Worm (Caenorhabditis elegans) whole organism, L1 larva: Measurements from ENCODE around the gene sto-1.

Experiments used
- aly-2 ChIP-seq: fragments of 150-350 bp; optimal IDR thresholded peaks from 2 replicates; lab custom pipeline; 2014; ENCODE audit warnings: missing biosample characterization, missing genetic modification characterization
- tbx-2 ChIP-seq: sonication (generic microtip); optimal IDR thresholded peaks from 2 replicates; lab custom pipeline; 2016; ENCODE audit warnings: missing genetic modification characterization, missing compliant biosample characterization

- TF ChIP-seq aly-2 (tag; lab: Kevin White, UChicago), result no peak
- TF ChIP-seq tbx-2, result no peak
These were observed 801 bp downstream of the sto-1 start for ce11 chrX:7563425-7563824.
